Worm (Caenorhabditis elegans): ENCODE data around the gene ppm-2.

DNA sequence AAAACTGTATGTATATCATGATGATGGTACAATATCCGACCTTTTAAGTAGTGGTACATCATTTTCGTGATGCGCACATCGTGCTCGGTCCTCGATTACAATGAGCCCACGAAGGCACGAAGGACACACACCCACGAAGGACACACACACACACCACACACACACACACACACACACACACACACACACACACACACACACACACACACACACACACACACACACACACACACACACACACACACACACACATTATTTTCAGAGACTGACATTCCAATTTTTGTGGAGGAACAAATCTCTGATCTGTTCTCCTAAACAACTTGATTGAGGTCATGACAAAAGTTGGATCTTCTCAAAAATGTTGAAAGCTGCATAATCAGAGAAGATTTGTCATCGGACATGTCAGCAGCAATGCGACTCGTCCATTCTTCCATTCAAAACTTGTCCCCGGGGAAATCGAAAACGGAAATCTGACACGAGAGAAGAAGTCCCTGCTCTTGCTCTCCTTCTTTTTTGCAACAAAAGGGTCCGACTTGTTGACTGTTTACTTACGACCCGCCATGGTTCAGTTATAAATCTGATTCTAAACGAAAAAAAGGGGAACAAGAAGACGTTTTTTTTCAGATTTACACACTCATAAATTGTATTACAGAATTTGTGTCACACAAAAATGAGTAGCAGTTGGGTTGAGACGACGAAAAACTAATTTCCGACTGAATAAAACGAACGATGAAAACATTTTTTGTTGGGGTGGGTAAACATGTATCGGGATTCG, 24.0 kb upstream of the ppm-2 start:
- TF ChIP-seq W03F9.2 (tag; optimal IDR thresholded peaks at IDR 0.05), result no peak
- no peak for TF ChIP-seq him-1 (tag; optimal IDR thresholded peaks at IDR 0.05)
- TF ChIP-seq dao-5 (tag; optimal IDR thresholded peaks at IDR 0.05), result no peak
